Worm (Caenorhabditis elegans): Measurements from ENCODE around the gene let-754.

Gene let-754

ce11 chrIII:7940819-7941218 lies 12.3 kb downstream of the let-754 start, which contains the start of gene C29E4.12 (continued):
- peak; percentile 12 for TF ChIP-seq F23B12.7 (tag; optimal IDR thresholded peaks at IDR 0.05; ENCODE audit: insufficient read depth)
- TF ChIP-seq Y67H2A.10 (GFP tag; conservative IDR thresholded peaks at IDR 0.05), result no peak
- no peak for TF ChIP-seq gei-17 (GFP tag; optimal IDR thresholded peaks at IDR 0.05)

DNA sequence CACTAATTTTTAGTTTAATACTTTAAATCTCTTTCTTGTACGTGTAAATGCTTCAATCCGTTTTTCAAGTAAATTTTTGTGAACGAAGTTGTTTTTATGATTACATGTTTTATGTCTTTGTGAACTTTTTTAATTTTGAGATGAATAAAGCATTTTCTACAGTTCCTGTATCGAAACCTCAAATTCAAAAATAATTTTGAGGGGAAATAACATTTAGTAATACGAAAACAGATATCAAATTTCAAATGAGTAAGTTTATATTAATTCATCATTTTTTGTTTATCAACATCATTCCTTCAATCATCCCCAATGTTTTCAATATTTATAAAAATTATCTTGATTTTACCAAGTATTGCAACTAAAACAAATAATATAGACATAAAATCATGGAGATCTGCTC lies 15.6 kb downstream of the let-754 start, which contains the start of gene C29E4.10:
C29E4.10 (plus strand) TSS at position 301 of the 400 bp plus-strand sequence.
- TF ChIP-seq snpc-1.1 (tag; optimal IDR thresholded peaks at IDR 0.05; ENCODE audit: insufficient read depth), result no peak
- TF ChIP-seq rpc-1 (optimal IDR thresholded peaks at IDR 0.05), result no peak
- no peak for TF ChIP-seq rpc-1 (tag; optimal IDR thresholded peaks at IDR 0.05)
- TF ChIP-seq mes-4 (tag; optimal IDR thresholded peaks at IDR 0.05), result no peak
- TF ChIP-seq dpff-1 (tag; optimal IDR thresholded peaks at IDR 0.05), result no peak
- no peak for TF ChIP-seq lag-1 (GFP tag; IDR thresholded peaks at IDR 0.05)
- no peak for TF ChIP-seq madf-10 (tag; optimal IDR thresholded peaks at IDR 0.05)
- TF ChIP-seq Y79H2A.3 (GFP tag; conservative IDR thresholded peaks at IDR 0.05), result no peak
- TF ChIP-seq attf-3 (GFP tag; conservative IDR thresholded peaks at IDR 0.05), result no peak
- TF ChIP-seq ztf-28 (GFP tag; IDR thresholded peaks at IDR 0.05), result no peak
- TF ChIP-seq hsf-1 (GFP tag; IDR thresholded peaks at IDR 0.05), result no peak
- TF ChIP-seq Y53F4B.3 (GFP tag; IDR thresholded peaks at IDR 0.05), result no peak
- TF ChIP-seq F10E7.11 (tag; optimal IDR thresholded peaks at IDR 0.05), result no peak
- no peak for TF ChIP-seq sea-2 (GFP tag; IDR thresholded peaks at IDR 0.05)
- no peak for TF ChIP-seq rec-8 (tag; optimal IDR thresholded peaks at IDR 0.05)

DNA sequence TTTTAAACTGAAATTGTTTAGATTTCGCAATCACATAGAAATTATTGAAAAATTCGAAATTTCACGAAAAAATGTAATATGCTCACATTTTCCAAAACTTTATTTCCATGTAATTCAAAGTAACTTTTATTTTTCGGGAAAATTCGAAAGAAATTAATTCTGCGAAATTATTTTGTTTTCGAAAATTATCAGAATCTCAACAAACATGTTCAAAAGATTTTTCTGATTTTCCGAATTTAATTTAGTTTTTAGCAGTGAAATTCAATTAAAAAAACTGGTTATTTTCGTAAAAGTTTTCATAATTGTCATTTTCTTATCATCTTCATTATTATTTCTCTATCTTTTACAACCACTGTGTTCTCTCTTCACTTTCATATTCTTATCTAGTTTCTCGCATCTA lies 19.9 kb downstream of the let-754 start, which contains the start of gene ran-2:
ran-2 (plus strand) TSS at position 301 of the 400 bp plus-strand sequence.
- no peak for TF ChIP-seq snpc-1.3 (tag; optimal IDR thresholded peaks at IDR 0.05; ENCODE audit: insufficient read depth)
- TF ChIP-seq cebp-1 (GFP tag; IDR thresholded peaks at IDR 0.05), result no peak
- TF ChIP-seq cebp-1 (tag; optimal IDR thresholded peaks at IDR 0.05), result peak; percentile 85

DNA sequence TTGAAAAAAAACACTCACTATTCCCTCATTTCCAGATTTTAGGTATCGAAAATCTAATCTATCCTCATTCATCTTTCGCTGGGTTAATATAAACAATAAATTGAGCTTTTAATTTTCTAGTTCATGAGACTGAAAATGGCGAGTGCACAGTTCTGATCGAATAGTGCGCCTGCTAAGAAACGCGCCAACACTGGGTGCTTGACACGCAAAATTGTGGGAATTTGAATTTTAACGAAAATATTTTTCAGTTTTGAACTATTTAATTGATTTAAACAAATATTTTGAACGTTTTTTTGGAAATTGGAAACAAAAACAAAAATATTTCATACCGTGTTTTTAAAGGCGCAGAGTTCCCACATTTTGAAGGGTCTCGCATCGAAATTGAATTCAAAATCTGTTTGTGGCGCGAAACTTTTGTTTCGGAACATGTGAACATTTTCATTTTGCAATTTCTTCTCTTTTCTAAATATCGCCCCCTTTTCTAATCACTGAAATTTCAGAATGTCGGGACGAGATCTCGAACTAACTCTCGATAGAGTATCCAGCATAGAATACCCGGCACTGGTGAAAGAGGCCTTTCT lies 24.5 kb downstream of the let-754 start, which contains the start of the genes C29E4.13 and npp-15:
C29E4.13 (minus strand) TSS at position 169 of the 581 bp plus-strand sequence.
npp-15 (plus strand) TSS at position 495 of the 581 bp plus-strand sequence.
- TF ChIP-seq bed-2 (GFP tag; IDR thresholded peaks at IDR 0.05) (no peak), lin-54 (GFP tag; optimal IDR thresholded peaks at IDR 0.05) (peak; percentile 55), snpc-4 (GFP tag; optimal IDR thresholded peaks at IDR 0.05) (no peak), snpc-4 (tag; optimal IDR thresholded peaks at IDR 0.05) (no peak), ztf-18 (tag; optimal IDR thresholded peaks at IDR 0.05) (peak; percentile 90), nhr-80 (tag; optimal IDR thresholded peaks at IDR 0.05) (peak; percentile 15), ztf-22 (GFP tag; optimal IDR thresholded peaks at IDR 0.05) (no peak), tbx-9 (tag; optimal IDR thresholded peaks at IDR 0.05; ENCODE audit: borderline replicate concordance) (no peak), ccch-3 (GFP tag; optimal IDR thresholded peaks at IDR 0.05) (no peak), lin-40 (tag; optimal IDR thresholded peaks at IDR 0.05) (no peak), F33H1.4 (GFP tag; IDR thresholded peaks at IDR 0.05) (peak; percentile 82), efl-1 (GFP tag; optimal IDR thresholded peaks at IDR 0.05) (peak; percentile 87), ekl-4 (GFP tag; IDR thresholded peaks at IDR 0.05) (no peak), dox-1 (GFP tag; IDR thresholded peaks at IDR 0.05) (no peak), B0261.1 (tag; optimal IDR thresholded peaks at IDR 0.05) (no peak), nfya-2 (GFP tag; IDR thresholded peaks at IDR 0.05) (no peak), nfyb-1 (GFP tag; IDR thresholded peaks at IDR 0.05) (no peak), tbp1 (GFP tag; optimal IDR thresholded peaks at IDR 0.05) (peak; percentile 1), ama-1 (optimal IDR thresholded peaks at IDR 0.05) (no peak), ama-1 (GFP tag; optimal IDR thresholded peaks at IDR 0.05) (no peak), nfya-1 (tag; optimal IDR thresholded peaks at IDR 0.05; ENCODE audit: borderline replicate concordance, insufficient read depth) (no peak), let-526 (GFP tag; IDR thresholded peaks at IDR 0.05) (no peak), Y67H2A.10 (GFP tag; conservative IDR thresholded peaks at IDR 0.05) (no peak), attf-3 (GFP tag; conservative IDR thresholded peaks at IDR 0.05) (peak; percentile 53; the same call in 1 of the 2 replicates), egrh-3 (GFP tag; IDR thresholded peaks at IDR 0.05) (no peak), Y79H2A.3 (GFP tag; conservative IDR thresholded peaks at IDR 0.05) (no peak)

All from whole organism, young adult.